Worm (Caenorhabditis elegans) whole organism, L3 larva: ENCODE results near the gene lgc-58.

Experiments
- R02D3.7 ChIP-seq: fragments of 150-350 bp; optimal IDR thresholded peaks from 2 replicates; lab custom pipeline; 2014; ENCODE audit warnings: missing biosample characterization, missing genetic modification characterization
- aly-2 ChIP-seq: fragments of 150-350 bp; optimal IDR thresholded peaks from 2 replicates; lab custom pipeline; 2014; ENCODE audit warnings: missing biosample characterization, missing genetic modification characterization
- ama-1 ChIP-seq: fragments of 150-350 bp; optimal IDR thresholded peaks from 2 replicates; lab custom pipeline; 2018
- ceh-16 ChIP-seq: sonication (generic microtip); optimal IDR thresholded peaks from 2 replicates; lab custom pipeline; 2017; ENCODE audit warnings: missing biosample characterization, missing genetic modification characterization
- ceh-28 ChIP-seq: fragments of 150-350 bp; optimal IDR thresholded peaks from 2 replicates; lab custom pipeline; 2014; ENCODE audit warnings: missing biosample characterization, missing genetic modification reagents, missing genetic modification characterization
- ceh-82 ChIP-seq: fragments of 150-350 bp; optimal IDR thresholded peaks from 2 replicates; lab custom pipeline; 2014; ENCODE audit warnings: missing biosample characterization, missing genetic modification characterization
- ceh-9 ChIP-seq: sonication (generic microtip); optimal IDR thresholded peaks from 2 replicates; lab custom pipeline; 2018; ENCODE audit warnings: missing biosample characterization, missing genetic modification characterization
- daf-12 ChIP-seq: fragments of 150-350 bp; optimal IDR thresholded peaks from 2 replicates; lab custom pipeline; 2014; ENCODE audit warnings: missing biosample characterization, missing genetic modification reagents, missing genetic modification characterization
- egl-27 ChIP-seq: sonication (generic microtip); optimal IDR thresholded peaks from 4 replicates; lab custom pipeline; 2017; ENCODE audit warnings: missing biosample characterization, missing genetic modification reagents, missing genetic modification characterization
- egl-5 ChIP-seq: fragments of 150-350 bp; optimal IDR thresholded peaks from 2 replicates; lab custom pipeline; 2017; ENCODE audit warnings: missing biosample characterization, missing genetic modification reagents, missing genetic modification characterization, inconsistent platforms
- elt-1 ChIP-seq: fragments of 150-350 bp; optimal IDR thresholded peaks from 2 replicates; lab custom pipeline; 2014; ENCODE audit warnings: missing biosample characterization, missing genetic modification characterization
- elt-2 ChIP-seq: sonication (generic microtip); optimal IDR thresholded peaks from 2 replicates; lab custom pipeline; 2016; ENCODE audit warnings: missing genetic modification reagents, mild to moderate bottlenecking, missing genetic modification characterization, missing compliant biosample characterization
- elt-3 ChIP-seq, 3 experiments: fragments of 150-350 bp in 1 of 3; sonication (generic microtip) in 2 of 3; optimal IDR thresholded peaks; 2 replicates in 2 of 3; 4 replicates in 1 of 3; lab custom pipeline; 2014 to 2017; ENCODE audit warnings: missing biosample characterization in 3 of 3, missing genetic modification characterization in 3 of 3
- eor-1 ChIP-seq, 2 experiments: fragments of 150-350 bp; optimal IDR thresholded peaks; 2 replicates each; lab custom pipeline; 2014 to 2018; ENCODE audit warnings: missing biosample characterization in 2 of 2, missing genetic modification characterization in 2 of 2
- fkh-10 ChIP-seq: sonication (generic microtip); optimal IDR thresholded peaks from 2 replicates; lab custom pipeline; 2017; ENCODE audit warnings: missing biosample characterization, missing genetic modification reagents, missing genetic modification characterization
- fkh-2 ChIP-seq: fragments of 150-350 bp; optimal IDR thresholded peaks from 2 replicates; lab custom pipeline; 2014; ENCODE audit warnings: missing biosample characterization, missing genetic modification reagents, missing genetic modification characterization
- fos-1 ChIP-seq: fragments of 150-350 bp; optimal IDR thresholded peaks from 2 replicates; lab custom pipeline; 2014; ENCODE audit warnings: missing biosample characterization, missing genetic modification characterization
- hmg-11 ChIP-seq: sonication (generic microtip); optimal IDR thresholded peaks from 2 replicates; lab custom pipeline; 2016; ENCODE audit warnings: missing genetic modification characterization, missing compliant biosample characterization
- jun-1 ChIP-seq: fragments of 150-350 bp; optimal IDR thresholded peaks from 2 replicates; lab custom pipeline; 2014; ENCODE audit warnings: missing biosample characterization, missing genetic modification reagents, missing genetic modification characterization
- lin-15B ChIP-seq: fragments of 150-350 bp; optimal IDR thresholded peaks from 2 replicates; lab custom pipeline; 2014; ENCODE audit warnings: missing biosample characterization, missing genetic modification characterization
- lin-39 ChIP-seq: fragments of 150-350 bp; optimal IDR thresholded peaks from 2 replicates; lab custom pipeline; 2018; ENCODE audit warnings: missing biosample characterization, missing genetic modification reagents, missing genetic modification characterization
- lsy-12 ChIP-seq: sonication (generic microtip); optimal IDR thresholded peaks from 2 replicates; lab custom pipeline; 2016; ENCODE audit warnings: mild to moderate bottlenecking, missing genetic modification characterization, missing compliant biosample characterization
- mdl-1 ChIP-seq: fragments of 150-350 bp; optimal IDR thresholded peaks from 2 replicates; lab custom pipeline; 2014; ENCODE audit warnings: missing biosample characterization, missing genetic modification characterization
- nfya-1 ChIP-seq: sonication (generic microtip); optimal IDR thresholded peaks from 2 replicates; lab custom pipeline; 2017; ENCODE audit warnings: missing genetic modification characterization, mild to moderate bottlenecking, missing compliant biosample characterization, antibody characterized with exemption, moderate library complexity; ENCODE audit not compliant: insufficient read depth
- nhr-11 ChIP-seq: fragments of 150-350 bp; optimal IDR thresholded peaks from 2 replicates; lab custom pipeline; 2014; ENCODE audit warnings: missing biosample characterization, missing genetic modification characterization
- nhr-12 ChIP-seq: fragments of 150-350 bp; optimal IDR thresholded peaks from 2 replicates; lab custom pipeline; 2014; ENCODE audit warnings: missing biosample characterization, missing genetic modification characterization
- nhr-23 ChIP-seq: fragments of 150-350 bp; optimal IDR thresholded peaks from 2 replicates; lab custom pipeline; 2014; ENCODE audit warnings: missing biosample characterization, missing genetic modification reagents, missing genetic modification characterization
- nhr-237 ChIP-seq: fragments of 150-350 bp; optimal IDR thresholded peaks from 2 replicates; lab custom pipeline; 2014; ENCODE audit warnings: missing biosample characterization, missing genetic modification characterization
- nhr-25 ChIP-seq: sonication (generic microtip); optimal IDR thresholded peaks from 2 replicates; lab custom pipeline; 2017; ENCODE audit warnings: missing biosample characterization, missing genetic modification characterization
- nhr-28 ChIP-seq: fragments of 150-350 bp; optimal IDR thresholded peaks from 2 replicates; lab custom pipeline; 2014; ENCODE audit warnings: missing biosample characterization, missing genetic modification characterization
- nhr-43 ChIP-seq: sonication (generic microtip); optimal IDR thresholded peaks from 2 replicates; lab custom pipeline; 2016; ENCODE audit warnings: mild to moderate bottlenecking, missing genetic modification characterization, missing compliant biosample characterization; ENCODE audit not compliant: poor library complexity, severe bottlenecking
- nhr-67 ChIP-seq: fragments of 150-350 bp; optimal IDR thresholded peaks from 2 replicates; lab custom pipeline; 2014; ENCODE audit warnings: missing biosample characterization, missing genetic modification characterization
- nhr-76 ChIP-seq: fragments of 150-350 bp; sonication (generic microtip); optimal IDR thresholded peaks from 5 replicates; lab custom pipeline; 2014; ENCODE audit warnings: missing biosample characterization, missing genetic modification characterization
- nhr-77 ChIP-seq: fragments of 150-350 bp; optimal IDR thresholded peaks from 2 replicates; lab custom pipeline; 2014; ENCODE audit warnings: missing biosample characterization, missing genetic modification characterization
- pha-4 ChIP-seq: fragments of 150-350 bp; optimal IDR thresholded peaks from 2 replicates; lab custom pipeline; 2014; ENCODE audit warnings: missing biosample characterization, missing genetic modification reagents, missing genetic modification characterization
- pqm-1 ChIP-seq: fragments of 150-350 bp; optimal IDR thresholded peaks from 2 replicates; lab custom pipeline; 2017; ENCODE audit warnings: missing biosample characterization, missing genetic modification characterization, inconsistent platforms
- sea-2 ChIP-seq: fragments of 150-350 bp; sonication (generic microtip); optimal IDR thresholded peaks from 4 replicates; lab custom pipeline; 2014; ENCODE audit warnings: missing biosample characterization, missing genetic modification reagents, missing genetic modification characterization
- skn-1 ChIP-seq: fragments of 150-350 bp; optimal IDR thresholded peaks from 2 replicates; lab custom pipeline; 2014; ENCODE audit warnings: missing biosample characterization, missing genetic modification characterization
- snpc-4 ChIP-seq: fragments of 150-350 bp; optimal IDR thresholded peaks from 2 replicates; lab custom pipeline; 2014; ENCODE audit warnings: missing biosample characterization, missing genetic modification characterization
- tbx-2 ChIP-seq: sonication (generic microtip); optimal IDR thresholded peaks from 2 replicates; lab custom pipeline; 2016; ENCODE audit warnings: mild to moderate bottlenecking, missing genetic modification characterization, missing compliant biosample characterization
- unc-39 ChIP-seq: sonication (generic microtip); optimal IDR thresholded peaks from 4 replicates; lab custom pipeline; 2017; ENCODE audit warnings: missing biosample characterization, missing genetic modification characterization
- unc-62 ChIP-seq: fragments of 150-350 bp; sonication (generic microtip); optimal IDR thresholded peaks from 4 replicates; lab custom pipeline; 2014; ENCODE audit warnings: missing biosample characterization, missing genetic modification reagents, missing genetic modification characterization
- zag-1 ChIP-seq: fragments of 150-350 bp; optimal IDR thresholded peaks from 2 replicates; lab custom pipeline; 2014; ENCODE audit warnings: missing biosample characterization, missing genetic modification characterization
- ztf-11 ChIP-seq: fragments of 150-350 bp; optimal IDR thresholded peaks from 2 replicates; lab custom pipeline; 2014; ENCODE audit warnings: missing biosample characterization, missing genetic modification characterization
- ztf-4 ChIP-seq: fragments of 150-350 bp; optimal IDR thresholded peaks from 2 replicates; lab custom pipeline; 2014; ENCODE audit warnings: missing biosample characterization, missing genetic modification characterization

Gene lgc-58

DNA sequence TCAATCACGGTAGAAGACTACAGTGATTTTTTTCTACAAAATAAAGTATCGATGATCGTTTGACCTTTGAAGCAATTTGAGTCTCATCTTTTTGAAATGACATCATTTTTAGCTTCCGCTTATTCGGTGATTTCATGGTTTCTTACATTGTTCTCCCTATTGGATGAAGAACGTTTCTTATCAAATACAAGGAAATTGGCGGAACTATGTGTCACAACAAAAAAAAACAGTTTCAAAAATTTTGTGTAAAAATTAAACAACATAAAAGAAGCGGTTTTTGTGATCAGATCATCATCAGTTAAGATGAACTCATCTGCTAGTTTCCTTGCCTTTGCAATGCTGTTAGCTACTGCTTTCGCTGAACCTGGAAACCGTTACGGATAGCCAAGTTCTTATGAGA, 12.4 kb downstream of the lgc-58 start, which contains the start of gene C45B2.8:
C45B2.8 (plus strand) TSS at position 301 of the 400 bp plus-strand sequence.
- no peak for TF ChIP-seq fkh-2 (tag; lab: Kevin White, UChicago)
- TF ChIP-seq nhr-11 (tag; lab: Kevin White, UChicago), result no peak
- TF ChIP-seq elt-2 (tag; lab: Kevin White, UChicago), result no peak
- TF ChIP-seq aly-2 (tag; lab: Kevin White, UChicago), result no peak
- TF ChIP-seq hmg-11 (tag; lab: Kevin White, UChicago), result no peak
- TF ChIP-seq eor-1 (tag; optimal IDR thresholded peaks at IDR 0.05; lab: Kevin White, UChicago), result no peak

DNA sequence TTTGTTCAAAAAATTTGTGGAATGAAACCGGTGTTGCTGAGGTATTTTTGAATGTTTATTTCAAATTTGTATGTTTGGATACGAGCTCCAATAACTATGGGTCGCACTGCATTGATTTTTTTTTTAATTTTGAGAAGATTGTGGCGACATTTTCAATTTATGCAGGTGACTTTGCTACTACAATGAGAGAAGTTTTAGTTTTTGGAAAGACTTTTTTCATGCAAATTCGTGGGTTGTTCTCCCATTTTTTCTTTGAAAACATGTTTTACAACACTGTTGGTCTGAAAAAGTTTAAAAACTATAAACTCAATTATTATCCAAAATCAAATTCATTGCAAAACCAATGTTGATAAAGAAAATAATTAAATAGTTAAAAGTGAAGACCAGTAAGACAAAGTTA, 13.4 kb downstream of the lgc-58 start:
- no peak for TF ChIP-seq ztf-4 (tag; lab: Kevin White, UChicago)
- TF ChIP-seq aly-2 (tag; lab: Kevin White, UChicago), result peak; percentile 58
- TF ChIP-seq skn-1, result peak; percentile 13
- peak; percentile 62 for TF ChIP-seq lsy-12 (tag; lab: Kevin White, UChicago)
- no peak for TF ChIP-seq nfya-1 (tag; lab: Kevin White, UChicago)
- TF ChIP-seq elt-2 (tag; lab: Kevin White, UChicago), result peak; percentile 33
- TF ChIP-seq ceh-28, result peak; percentile 63
- TF ChIP-seq pqm-1 (tag; lab: Kevin White, UChicago), result peak; percentile 29
- peak; percentile 68 for TF ChIP-seq nhr-43 (tag; lab: Kevin White, UChicago)
- TF ChIP-seq nhr-77 (tag; lab: Kevin White, UChicago), result peak; percentile 36
- TF ChIP-seq fos-1 (tag; lab: Kevin White, UChicago), result peak; percentile 78
- TF ChIP-seq nhr-23, result peak; percentile 41
- TF ChIP-seq elt-3 (tag; optimal IDR thresholded peaks at IDR 0.05; lab: Kevin White, UChicago), result no peak
- no peak for TF ChIP-seq jun-1
- TF ChIP-seq egl-27 (tag; lab: Kevin White, UChicago), result no peak

DNA sequence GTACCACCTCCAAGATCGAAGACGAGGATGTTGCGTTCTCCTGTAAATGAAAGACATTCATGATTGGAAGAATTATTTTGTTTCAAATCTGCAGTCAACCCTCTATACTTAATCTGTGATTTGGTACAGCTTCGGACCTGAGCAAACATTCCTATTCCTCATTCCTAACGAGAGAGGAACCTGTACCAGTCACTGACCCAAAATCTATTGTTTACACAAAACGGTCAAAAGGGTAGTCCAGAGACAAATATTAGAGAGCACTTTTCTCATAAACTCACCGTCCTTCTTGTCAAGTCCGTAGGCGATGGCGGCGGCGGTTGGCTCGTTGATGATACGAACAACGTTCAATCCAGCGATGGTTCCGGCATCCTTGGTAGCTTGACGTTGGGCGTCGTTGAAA, 15.5 kb downstream of the lgc-58 start:
- TF ChIP-seq pha-4 (tag; lab: Kevin White, UChicago) (peak; percentile 56), nhr-23 (no peak)

DNA sequence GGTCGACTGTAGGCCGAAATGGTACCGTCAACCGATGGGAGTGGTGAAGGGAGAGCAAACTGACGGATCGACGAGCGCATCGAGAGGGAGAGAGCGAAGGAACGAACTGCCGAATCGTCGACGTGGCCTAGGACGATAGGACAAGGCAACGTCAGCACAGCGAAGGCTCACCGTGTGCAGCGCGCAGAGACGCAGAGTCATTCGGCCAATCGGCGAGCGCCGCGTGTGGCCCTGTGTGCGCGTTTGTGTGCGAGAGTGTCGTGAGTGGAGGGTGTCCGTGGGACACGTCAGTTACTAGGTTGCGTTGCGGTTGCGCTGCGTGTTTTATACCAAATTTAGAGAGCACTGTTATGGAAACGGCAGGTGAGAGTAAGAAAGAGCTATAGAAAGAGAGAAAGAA, 16.7 kb downstream of the lgc-58 start, which contains the start of gene hsp-3:
hsp-3 (minus strand) TSS at position 158 of the 400 bp plus-strand sequence.
- TF ChIP-seq sea-2 (GFP tag; lab: Kevin White, UChicago), result peak; percentile 37
- TF ChIP-seq unc-62 (GFP tag; lab: Kevin White, UChicago), result peak; percentile 84
- TF ChIP-seq jun-1, result peak; percentile 97
- TF ChIP-seq ztf-11, result peak; percentile 47
- no peak for TF ChIP-seq unc-39 (tag; lab: Kevin White, UChicago)
- TF ChIP-seq egl-27 (tag; lab: Kevin White, UChicago), result peak; percentile 52
- TF ChIP-seq nhr-43 (tag; lab: Kevin White, UChicago), result peak; percentile 88
- no peak for TF ChIP-seq daf-12
- peak; percentile 89 for TF ChIP-seq pqm-1 (tag; lab: Kevin White, UChicago)
- peak; percentile 59 for TF ChIP-seq snpc-4 (tag; lab: Kevin White, UChicago)
- no peak for TF ChIP-seq nhr-237 (tag; lab: Kevin White, UChicago)
- peak; percentile 97 for TF ChIP-seq elt-2 (tag; lab: Kevin White, UChicago)
- TF ChIP-seq lsy-12 (tag; lab: Kevin White, UChicago), result peak; percentile 99
- TF ChIP-seq ceh-28, result peak; percentile 89
- TF ChIP-seq R02D3.7 (tag; lab: Kevin White, UChicago), result peak; percentile 80
- peak; percentile 95 for TF ChIP-seq pha-4 (tag; lab: Kevin White, UChicago)
- TF ChIP-seq ceh-9, result no peak
- peak; percentile 34 for TF ChIP-seq nhr-76 (tag; lab: Kevin White, UChicago)
- TF ChIP-seq zag-1 (tag; lab: Kevin White, UChicago), result no peak
- no peak for TF ChIP-seq eor-1 (tag; optimal IDR thresholded peaks at IDR 0.05; lab: Kevin White, UChicago)
- no peak for TF ChIP-seq ceh-16 (tag; lab: Kevin White, UChicago)
- peak; percentile 86 for TF ChIP-seq tbx-2 (tag; lab: Kevin White, UChicago)
- TF ChIP-seq ztf-4 (tag; lab: Kevin White, UChicago), result peak; percentile 75
- no peak for TF ChIP-seq nhr-67 (tag; lab: Kevin White, UChicago)
- TF ChIP-seq lin-39 (tag; lab: Kevin White, UChicago), result peak; percentile 98
- TF ChIP-seq nhr-77 (tag; lab: Kevin White, UChicago), result peak; percentile 59
- peak; percentile 95 for TF ChIP-seq lin-15B (tag; lab: Kevin White, UChicago)
- TF ChIP-seq hmg-11 (tag; lab: Kevin White, UChicago), result peak; percentile 94
- peak; percentile 95 for TF ChIP-seq skn-1
- peak; percentile 88 for TF ChIP-seq nhr-11 (tag; lab: Kevin White, UChicago)
- TF ChIP-seq egl-5 (tag; lab: Kevin White, UChicago), result peak; percentile 77
- TF ChIP-seq nhr-25 (tag; lab: Kevin White, UChicago), result peak; percentile 99
- peak; percentile 81 for TF ChIP-seq ceh-82 (tag; lab: Kevin White, UChicago)
- no peak for TF ChIP-seq nhr-28 (tag; lab: Kevin White, UChicago)
- TF ChIP-seq aly-2 (tag; lab: Kevin White, UChicago), result no peak
- TF ChIP-seq nhr-12 (tag; lab: Kevin White, UChicago), result no peak
- TF ChIP-seq fos-1 (tag; lab: Kevin White, UChicago), result peak; percentile 40
- TF ChIP-seq ama-1 (lab: Kevin White, UChicago), result peak; percentile 78
- peak in 2 of 3 experiments; percentile 30 to 87 for TF ChIP-seq elt-3 (tag; optimal IDR thresholded peaks at IDR 0.05; lab: Kevin White, UChicago)
- TF ChIP-seq fkh-10 (GFP tag; lab: Kevin White, UChicago), result peak; percentile 28
- TF ChIP-seq elt-1 (tag; lab: Kevin White, UChicago), result peak; percentile 57
- peak; percentile 66 for TF ChIP-seq mdl-1 (tag; lab: Kevin White, UChicago)
